Worm (Caenorhabditis elegans) whole organism, L1 larva: ENCODE data around the gene Y102A11A.9.

Experiments
- C04F5.9 ChIP-seq: sonication (generic microtip); optimal IDR thresholded peaks from 2 replicates; lab custom pipeline; 2016; ENCODE audit warnings: missing genetic modification characterization, missing compliant biosample characterization
- alr-1 ChIP-seq: fragments of 200-800 bp; sonication (Bioruptor generic); optimal IDR thresholded peaks from 2 replicates; lab custom pipeline; 2018; ENCODE audit warnings: borderline replicate concordance, mild to moderate bottlenecking, missing genetic modification characterization, missing compliant biosample characterization
- ztf-11 ChIP-seq, 2 experiments: sonication (generic microtip); optimal IDR thresholded peaks; 2 replicates each; lab custom pipeline; 2016 to 2017; ENCODE audit warnings: missing genetic modification characterization in 2 of 2, missing biosample characterization in 1 of 2, missing compliant biosample characterization in 1 of 2

ce11 chrX:1990434-1990833 is 22.5 kb upstream of the Y102A11A.9 start, which contains the start of gene Y40A1A.2:
- no peak for TF ChIP-seq C04F5.9 (tag; lab: Kevin White, UChicago)
- TF ChIP-seq ztf-11 (tag; optimal IDR thresholded peaks at IDR 0.05; lab: Kevin White, UChicago) = no peak
- TF ChIP-seq alr-1 (tag; lab: Kevin White, UChicago) = no peak
